Fruit fly (Drosophila melanogaster) whole organism, embryonic: ENCODE measurements around the gene Acp32CD.

Experiments used
- Awh ChIP-seq: fragments of 200-800 bp; sonication (Bioruptor generic); IDR thresholded peaks from 2 replicates; pipeline ENCODE4, ENCODE4 v1.3.6; 2022; ENCODE audit warnings: missing biosample characterization, missing genetic modification characterization
- Bgb ChIP-seq: fragments of 200-800 bp; sonication (Bioruptor generic); IDR thresholded peaks from 2 replicates; pipeline ENCODE4 v1.3.6; 2022; ENCODE audit warnings: missing biosample characterization, missing genetic modification characterization; ENCODE audit not compliant: partially characterized antibody
- CG10267 ChIP-seq: fragments of 200-800 bp; sonication (Bioruptor generic); optimal IDR thresholded peaks from 2 replicates; lab custom pipeline; 2018; ENCODE audit warnings: missing biosample characterization, mild to moderate bottlenecking, missing genetic modification characterization, moderate library complexity
- CG12104 ChIP-seq: fragments of 200-800 bp; sonication (Bioruptor generic); optimal IDR thresholded peaks from 3 replicates; lab custom pipeline; 2016; ENCODE audit warnings: missing biosample characterization, missing genetic modification characterization
- CG12659 ChIP-seq: fragments of 200-800 bp; sonication (Bioruptor generic); optimal IDR thresholded peaks from 3 replicates; lab custom pipeline; 2017; ENCODE audit warnings: mild to moderate bottlenecking, missing biosample characterization, missing genetic modification reagents, missing genetic modification characterization
- CG14860 ChIP-seq: fragments of 200-800 bp; sonication (Bioruptor generic); IDR thresholded peaks from 3 replicates; pipeline ENCODE4 v1.3.6; 2022; ENCODE audit warnings: missing biosample characterization, missing genetic modification characterization; ENCODE audit not compliant: partially characterized antibody
- CG15011 ChIP-seq: fragments of 200-800 bp; sonication (Bioruptor generic); optimal IDR thresholded peaks from 3 replicates; lab custom pipeline; 2018; ENCODE audit warnings: missing biosample characterization, mild to moderate bottlenecking, missing genetic modification characterization
- CG15269 ChIP-seq: fragments of 200-800 bp; sonication (Bioruptor generic); optimal IDR thresholded peaks from 2 replicates; lab custom pipeline; 2018; ENCODE audit warnings: missing biosample characterization, mild to moderate bottlenecking, missing genetic modification characterization, moderate library complexity
- CG17568 ChIP-seq: fragments of 200-800 bp; sonication (Bioruptor generic); optimal IDR thresholded peaks from 2 replicates; lab custom pipeline; 2018; ENCODE audit warnings: missing biosample characterization, mild to moderate bottlenecking, missing genetic modification characterization, moderate library complexity
- CG18476 ChIP-seq: fragments of 200-800 bp; sonication (Bioruptor generic); optimal IDR thresholded peaks from 2 replicates; lab custom pipeline; 2016; ENCODE audit warnings: missing biosample characterization, mild to moderate bottlenecking, missing genetic modification characterization
- CG2875 ChIP-seq: fragments of 200-800 bp; sonication (Bioruptor generic); optimal IDR thresholded peaks from 2 replicates; lab custom pipeline; 2017; ENCODE audit warnings: missing biosample characterization, mild to moderate bottlenecking, missing genetic modification characterization, missing genetic modification reagents
- CG33557 ChIP-seq: fragments of 200-800 bp; sonication (Bioruptor generic); optimal IDR thresholded peaks from 2 replicates; lab custom pipeline; 2019; ENCODE audit warnings: missing biosample characterization, mild to moderate bottlenecking, missing genetic modification characterization, moderate library complexity
- CG3847 ChIP-seq: fragments of 200-800 bp; sonication (Bioruptor generic); IDR thresholded peaks from 2 replicates; pipeline ENCODE4 v1.3.6; 2022; ENCODE audit warnings: missing biosample characterization, missing genetic modification characterization
- CG4360 ChIP-seq: fragments of 200-800 bp; sonication (Bioruptor generic); IDR thresholded peaks from 2 replicates; pipeline ENCODE4 v1.3.6; 2022; ENCODE audit warnings: missing biosample characterization, missing genetic modification characterization
- CG43689 ChIP-seq: fragments of 200-800 bp; sonication (Bioruptor generic); IDR thresholded peaks from 2 replicates; pipeline ENCODE4 v1.3.6; 2022; ENCODE audit warnings: missing biosample characterization, missing genetic modification characterization
- CG4617 ChIP-seq: fragments of 200-800 bp; sonication (Bioruptor generic); optimal IDR thresholded peaks from 3 replicates; lab custom pipeline; 2016; ENCODE audit warnings: missing biosample characterization, missing genetic modification characterization, borderline replicate concordance
- CG7839 ChIP-seq: fragments of 200-800 bp; sonication (Bioruptor generic); optimal IDR thresholded peaks from 3 replicates; lab custom pipeline; 2018; ENCODE audit warnings: missing biosample characterization, mild to moderate bottlenecking, missing genetic modification characterization, moderate library complexity
- CTCF ChIP-seq: fragments of 200-800 bp; sonication (Bioruptor generic); optimal IDR thresholded peaks from 2 replicates; lab custom pipeline; 2017; ENCODE audit warnings: missing biosample characterization, mild to moderate bottlenecking, missing genetic modification characterization, moderate library complexity
- Chrac-16 ChIP-seq: fragments of 200-800 bp; sonication (Bioruptor generic); optimal IDR thresholded peaks from 3 replicates; lab custom pipeline; 2016; ENCODE audit warnings: missing biosample characterization, missing genetic modification characterization
- CkIIα-i1 ChIP-seq: fragments of 200-800 bp; sonication (Bioruptor generic); IDR thresholded peaks from 2 replicates; pipeline ENCODE4 v1.3.6; 2022; ENCODE audit warnings: missing biosample characterization, missing genetic modification characterization
- E2f2 ChIP-seq: fragments of 200-800 bp; sonication (Bioruptor generic); IDR thresholded peaks from 2 replicates; pipeline ENCODE4 v1.3.6; 2022; ENCODE audit warnings: missing biosample characterization, missing genetic modification characterization
- HmgZ ChIP-seq: fragments of 200-800 bp; sonication (Bioruptor generic); optimal IDR thresholded peaks from 2 replicates; lab custom pipeline; 2018; ENCODE audit warnings: missing biosample characterization, mild to moderate bottlenecking, missing genetic modification characterization
- Hsf ChIP-seq: fragments of 200-800 bp; sonication (Bioruptor generic); optimal IDR thresholded peaks from 3 replicates; lab custom pipeline; 2016; ENCODE audit warnings: missing biosample characterization, missing genetic modification characterization
- Med ChIP-seq: fragments of 200-800 bp; sonication (Bioruptor generic); peaks from one replicate; lab custom pipeline; 2016; ENCODE audit warnings: missing biosample characterization, missing genetic modification characterization, mild to moderate bottlenecking, inconsistent platforms, moderate library complexity
- Meics ChIP-seq: fragments of 200-800 bp; sonication (Bioruptor generic); optimal IDR thresholded peaks from 2 replicates; lab custom pipeline; 2017; ENCODE audit warnings: missing biosample characterization, mild to moderate bottlenecking, missing genetic modification characterization
- Mrtf ChIP-seq: fragments of 200-800 bp; sonication (Bioruptor generic); IDR thresholded peaks from 3 replicates; pipeline ENCODE4 v1.3.6; 2022; ENCODE audit warnings: missing biosample characterization, missing genetic modification characterization
- Opbp ChIP-seq: fragments of 200-800 bp; sonication (Bioruptor generic); IDR thresholded peaks from 3 replicates; pipeline ENCODE4 v1.3.6; 2022; ENCODE audit warnings: missing biosample characterization, missing genetic modification characterization; ENCODE audit not compliant: partially characterized antibody
- Rfx ChIP-seq: fragments of 200-800 bp; sonication (Bioruptor generic); IDR thresholded peaks from 2 replicates; pipeline ENCODE4 v1.3.6; 2022; ENCODE audit warnings: missing biosample characterization, missing genetic modification characterization
- Sox102F ChIP-seq: fragments of 200-800 bp; sonication (Bioruptor generic); optimal IDR thresholded peaks from 2 replicates; lab custom pipeline; 2018; ENCODE audit warnings: missing biosample characterization, mild to moderate bottlenecking, missing genetic modification characterization, moderate library complexity
- Xbp1 ChIP-seq: fragments of 200-800 bp; sonication (Bioruptor generic); optimal IDR thresholded peaks from 3 replicates; lab custom pipeline; 2016; ENCODE audit warnings: missing biosample characterization, mild to moderate bottlenecking, missing genetic modification characterization
- chinmo ChIP-seq: fragments of 200-800 bp; sonication (Bioruptor generic); IDR thresholded peaks from 4 replicates; pipeline ENCODE4 v1.3.6; 2022; ENCODE audit warnings: missing biosample characterization, missing genetic modification characterization; ENCODE audit not compliant: partially characterized antibody
- dmrt99B ChIP-seq: fragments of 200-800 bp; sonication (Bioruptor generic); optimal IDR thresholded peaks from 2 replicates; lab custom pipeline; 2018; ENCODE audit warnings: missing biosample characterization, mild to moderate bottlenecking, missing genetic modification characterization, moderate library complexity
- exex ChIP-seq: fragments of 200-800 bp; sonication (Bioruptor generic); optimal IDR thresholded peaks from 4 replicates; lab custom pipeline; 2018; ENCODE audit warnings: missing biosample characterization, mild to moderate bottlenecking, missing genetic modification characterization, moderate library complexity
- ham ChIP-seq: fragments of 200-800 bp; sonication (Bioruptor generic); IDR thresholded peaks from 2 replicates; pipeline ENCODE4 v1.3.6; 2022; ENCODE audit warnings: missing biosample characterization, missing genetic modification characterization
- hkb ChIP-seq, 2 experiments: fragments of 200-800 bp in 1 of 2; fragments of >200 bp in 1 of 2; sonication (Bioruptor generic) in 1 of 2; IDR thresholded peaks in 1 of 2; optimal IDR thresholded peaks in 1 of 2; 2 replicates each; pipeline versions ENCODE4 v1.3.6 to Lab custom; 2017 to 2022; ENCODE audit warnings: missing biosample characterization in 1 of 2, missing genetic modification characterization in 1 of 2
- kah ChIP-seq: fragments of 200-800 bp; sonication (Bioruptor generic); optimal IDR thresholded peaks from 2 replicates; lab custom pipeline; 2018; ENCODE audit warnings: missing biosample characterization, mild to moderate bottlenecking, missing genetic modification characterization
- lilli ChIP-seq: fragments of 200-800 bp; sonication (Bioruptor generic); optimal IDR thresholded peaks from 3 replicates; lab custom pipeline; 2016; ENCODE audit warnings: missing biosample characterization, missing genetic modification characterization
- lmd ChIP-seq: fragments of 200-800 bp; sonication (Bioruptor generic); IDR thresholded peaks from 2 replicates; pipeline ENCODE4 v1.3.6; 2022; ENCODE audit warnings: missing biosample characterization, missing genetic modification characterization
- maf-S ChIP-seq: fragments of 200-800 bp; sonication (Bioruptor generic); optimal IDR thresholded peaks from 2 replicates; lab custom pipeline; 2016; ENCODE audit warnings: missing biosample characterization, missing genetic modification characterization
- mam ChIP-seq: fragments of 200-800 bp; sonication (Bioruptor generic); optimal IDR thresholded peaks from 3 replicates; lab custom pipeline; 2016; ENCODE audit warnings: missing biosample characterization, missing genetic modification characterization
- oc ChIP-seq: fragments of 200-800 bp; sonication (Bioruptor generic); optimal IDR thresholded peaks from 2 replicates; lab custom pipeline; 2018; ENCODE audit warnings: missing biosample characterization, mild to moderate bottlenecking, missing genetic modification characterization, moderate library complexity
- prd ChIP-seq, 3 experiments: fragments of >200 bp in 2 of 3; fragments of 200-800 bp in 1 of 3; sonication (Bioruptor generic) in 1 of 3; optimal IDR thresholded peaks in 2 of 3; IDR thresholded peaks in 1 of 3; 2 replicates in 2 of 3; 3 replicates in 1 of 3; pipeline versions ENCODE4 v1.3.6 to Lab custom; 2017 to 2022; ENCODE audit warnings: missing biosample characterization in 1 of 3, missing genetic modification characterization in 1 of 3
- run ChIP-seq: fragments of 200-800 bp; sonication (Bioruptor generic); optimal IDR thresholded peaks from 3 replicates; lab custom pipeline; 2018; ENCODE audit warnings: missing biosample characterization, mild to moderate bottlenecking, missing genetic modification characterization
- sr ChIP-seq: fragments of 200-800 bp; sonication (Bioruptor generic); IDR thresholded peaks from 3 replicates; pipeline ENCODE4 v1.3.6; 2022; ENCODE audit warnings: missing biosample characterization, missing genetic modification characterization
- sug ChIP-seq: fragments of 200-800 bp; optimal IDR thresholded peaks from 2 replicates; lab custom pipeline; 2019; ENCODE audit warnings: missing biosample characterization, mild to moderate bottlenecking, missing genetic modification characterization, moderate library complexity
- tgo ChIP-seq: fragments of 200-800 bp; sonication (Bioruptor generic); IDR thresholded peaks from 3 replicates; pipeline ENCODE4 v1.3.6; 2022; ENCODE audit warnings: missing biosample characterization, missing genetic modification characterization
- tio ChIP-seq: fragments of 200-800 bp; sonication (Bioruptor generic); optimal IDR thresholded peaks from 2 replicates; lab custom pipeline; 2017; ENCODE audit warnings: missing biosample characterization, missing genetic modification characterization, inconsistent platforms
- yki ChIP-seq: fragments of >200 bp; optimal IDR thresholded peaks from 3 replicates; lab custom pipeline; 2018

Gene Acp32CD

DNA sequence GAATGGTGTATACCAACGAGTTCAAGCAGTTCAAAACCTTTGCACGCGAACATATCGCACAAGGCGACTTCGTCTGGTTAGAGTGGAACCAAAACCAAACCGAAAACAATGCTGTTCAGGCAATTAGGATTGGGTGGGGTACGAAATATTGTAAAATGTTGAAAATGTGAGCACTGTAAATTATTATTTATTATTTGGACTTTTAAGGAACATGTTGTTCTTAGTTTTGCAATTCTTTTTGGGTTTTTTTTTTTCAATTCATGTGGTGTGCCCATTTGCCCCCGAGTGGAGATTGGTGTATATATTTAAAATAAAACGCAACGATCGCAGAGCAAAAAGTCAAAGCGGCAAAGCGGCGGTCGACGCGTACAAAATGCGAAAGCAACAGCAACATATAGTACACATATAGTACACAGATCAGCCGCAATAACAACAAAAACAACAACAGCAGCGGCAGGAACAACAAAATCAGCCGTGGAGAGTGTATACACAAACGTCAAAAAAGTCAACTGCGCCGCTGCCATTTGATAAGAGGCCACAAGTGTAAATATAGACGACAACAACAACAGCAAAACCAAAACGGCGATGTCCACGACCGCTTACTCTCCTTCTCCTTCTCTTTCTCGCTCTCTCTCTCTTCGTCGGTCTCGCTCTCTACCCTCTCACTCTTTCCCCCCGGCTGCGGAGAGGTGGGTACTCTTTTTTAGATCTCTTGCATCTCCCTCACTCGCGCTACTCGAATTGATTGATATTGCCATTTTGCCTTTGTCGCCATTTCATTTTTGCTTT lies 29.5 kb downstream of the Acp32CD start (continued):
- TF ChIP-seq E2f2 (GFP tag; lab: Robert Waterston, UW) (peak; percentile 18; the same call in 1 of the 2 replicates), oc (tag; lab: Kevin White, UChicago) (peak; percentile 44), CG15269 (tag; lab: Kevin White, UChicago) (peak; percentile 36), prd (optimal IDR thresholded peaks at IDR 0.05; lab: Kevin White, UChicago) (no peak), prd (GFP tag; IDR thresholded peaks at IDR 0.05; lab: Robert Waterston, UW) (0 out of 3 replicates have a peak, but pooled peaks have one; percentile 30), lmd (peak; percentile 59), CG12104 (GFP tag; lab: Kevin White, UChicago) (peak; percentile 31), CG4360 (GFP tag; lab: Robert Waterston, UW) (peak; percentile 92), run (tag; lab: Kevin White, UChicago) (no peak), CG2875 (peak; percentile 72), CG7839 (tag; lab: Kevin White, UChicago) (peak; percentile 29), CG33557 (GFP tag; lab: Kevin White, UChicago) (peak; percentile 64), CG4617 (GFP tag; lab: Kevin White, UChicago) (no peak), yki (lab: Kevin White, UChicago) (peak; percentile 32), exex (peak; percentile 35), CG43689 (GFP tag; lab: Robert Waterston, UW) (no peak), CG14860 (GFP tag; lab: Robert Waterston, UW) (no peak), CG12659 (peak; percentile 18), lilli (GFP tag; lab: Kevin White, UChicago) (peak; percentile 63), CTCF (GFP tag; lab: Kevin White, UChicago) (peak; percentile 19), CkIIα-i1 (GFP tag; lab: Robert Waterston, UW) (no peak), Xbp1 (GFP tag; lab: Kevin White, UChicago) (peak; percentile 17), CG17568 (GFP tag; lab: Kevin White, UChicago) (peak; percentile 69), Med (GFP tag; lab: Kevin White, UChicago) (peak; percentile 78), dmrt99B (tag; lab: Kevin White, UChicago) (peak; percentile 30), Sox102F (GFP tag; lab: Kevin White, UChicago) (peak; percentile 31), CG3847 (GFP tag; lab: Robert Waterston, UW) (0 out of 2 replicates have a peak, but pooled peaks have one; percentile 6), sr (GFP tag; lab: Robert Waterston, UW) (0 out of 3 replicates have a peak, but pooled peaks have one; percentile 37), CG15011 (peak; percentile 35), Opbp (GFP tag; lab: Robert Waterston, UW) (no peak), Hsf (GFP tag; lab: Kevin White, UChicago) (peak; percentile 14), maf-S (peak; percentile 10), Meics (GFP tag; lab: Kevin White, UChicago) (peak; percentile 28), sug (peak; percentile 63), Rfx (peak; percentile 39; the same call in 1 of the 2 replicates), tgo (GFP tag; lab: Robert Waterston, UW) (peak; percentile 45; the same call in 2 of the 3 replicates), Mrtf (GFP tag; lab: Robert Waterston, UW) (no peak), tio (peak; percentile 45), chinmo (GFP tag; lab: Robert Waterston, UW) (peak; percentile 71; the same call in 1 of the 4 replicates), Bgb (0 out of 2 replicates have a peak, but pooled peaks have one; percentile 22), hkb (optimal IDR thresholded peaks at IDR 0.05; lab: Kevin White, UChicago) (no peak), hkb (GFP tag; IDR thresholded peaks at IDR 0.05; lab: Robert Waterston, UW) (no peak), kah (GFP tag; lab: Kevin White, UChicago) (peak; percentile 14), Chrac-16 (GFP tag; lab: Kevin White, UChicago) (peak; percentile 19), CG18476 (no peak), CG10267 (no peak), HmgZ (peak; percentile 54), Awh (GFP tag; lab: Robert Waterston, UW) (peak; percentile 52; the same call in 1 of the 2 replicates), mam (peak; percentile 40), ham (GFP tag; lab: Robert Waterston, UW) (no peak)
